Worm (Caenorhabditis elegans): ENCODE data around the gene Y37B11A.3.

Gene Y37B11A.3

ce11 chrIII:5782080-5782479 is 3.0 kb downstream of the Y37B11A.3 start (continued):
- TF ChIP-seq mcd-1 (GFP tag; IDR thresholded peaks at IDR 0.05) (no peak), ztf-28 (GFP tag; IDR thresholded peaks at IDR 0.05) (no peak), die-1 (tag; optimal IDR thresholded peaks at IDR 0.05) (no peak), T26A5.8 (tag; optimal IDR thresholded peaks at IDR 0.05) (no peak), ztf-6 (GFP tag; IDR thresholded peaks at IDR 0.05) (no peak), ztf-26 (tag; optimal IDR thresholded peaks at IDR 0.05) (no peak), F37B4.10 (GFP tag; IDR thresholded peaks at IDR 0.05) (no peak), nfyb-1 (GFP tag; IDR thresholded peaks at IDR 0.05) (no peak), rec-8 (tag; optimal IDR thresholded peaks at IDR 0.05) (no peak), snpc-1.1 (tag; optimal IDR thresholded peaks at IDR 0.05; ENCODE audit: insufficient read depth) (no peak), mel-28 (tag; optimal IDR thresholded peaks at IDR 0.05; ENCODE audit: borderline replicate concordance) (no peak), madf-6 (GFP tag; IDR thresholded peaks at IDR 0.05) (peak; percentile 46; the same call in 1 of the 2 replicates), B0261.1 (tag; optimal IDR thresholded peaks at IDR 0.05) (peak; percentile 62), efl-1 (GFP tag; optimal IDR thresholded peaks at IDR 0.05) (no peak), nhr-120 (GFP tag; IDR thresholded peaks at IDR 0.05) (no peak), unc-130 (GFP tag; optimal IDR thresholded peaks at IDR 0.05) (no peak), lsl-1 (GFP tag; optimal IDR thresholded peaks at IDR 0.05) (peak; percentile 18), ztf-3 (GFP tag; optimal IDR thresholded peaks at IDR 0.05) (no peak), ceh-79 (tag; optimal IDR thresholded peaks at IDR 0.05) (no peak), sdz-38 (tag; optimal IDR thresholded peaks at IDR 0.05) (no peak), madf-3 (GFP tag; IDR thresholded peaks at IDR 0.05) (no peak), attf-5 (GFP tag; optimal IDR thresholded peaks at IDR 0.05) (no peak), hmg-20 (GFP tag; IDR thresholded peaks at IDR 0.05) (no peak), C06A6.2 (GFP tag; conservative IDR thresholded peaks at IDR 0.05) (no peak), ceh-40 (GFP tag; IDR thresholded peaks at IDR 0.05) (no peak), ZK185.1 (tag; optimal IDR thresholded peaks at IDR 0.05; ENCODE audit: poor library complexity, severe bottlenecking) (no peak), nfya-1 (tag; optimal IDR thresholded peaks at IDR 0.05; ENCODE audit: borderline replicate concordance, insufficient read depth) (no peak), aptf-3 (GFP tag; IDR thresholded peaks at IDR 0.05) (no peak), athp-1 (tag; optimal IDR thresholded peaks at IDR 0.05) (no peak), F39B2.1 (GFP tag; IDR thresholded peaks at IDR 0.05) (no peak), chd-7 (tag; optimal IDR thresholded peaks at IDR 0.05) (no peak), let-607 (tag; optimal IDR thresholded peaks at IDR 0.05) (no peak), tbx-9 (tag; optimal IDR thresholded peaks at IDR 0.05; ENCODE audit: borderline replicate concordance) (no peak), ztf-25 (GFP tag; IDR thresholded peaks at IDR 0.05) (0 out of 2 replicates have a peak, but pooled peaks have one; percentile 62), ets-4 (GFP tag; optimal IDR thresholded peaks at IDR 0.05) (no peak), attf-6 (GFP tag; IDR thresholded peaks at IDR 0.05) (no peak), akir-1 (GFP tag; optimal IDR thresholded peaks at IDR 0.05) (no peak), F57C9.4 (tag; optimal IDR thresholded peaks at IDR 0.05) (no peak), zim-3 (tag; optimal IDR thresholded peaks at IDR 0.05) (no peak), rpc-1 (optimal IDR thresholded peaks at IDR 0.05) (peak; percentile 60), rpc-1 (tag; optimal IDR thresholded peaks at IDR 0.05) (peak; percentile 81), him-1 (tag; optimal IDR thresholded peaks at IDR 0.05) (peak; percentile 13), hrde-1 (tag; optimal IDR thresholded peaks at IDR 0.05; ENCODE audit: borderline replicate concordance) (no peak), sptf-2 (GFP tag; optimal IDR thresholded peaks at IDR 0.05) (no peak), cebp-1 (GFP tag; IDR thresholded peaks at IDR 0.05) (no peak), cebp-1 (tag; optimal IDR thresholded peaks at IDR 0.05) (no peak), bed-1 (GFP tag; IDR thresholded peaks at IDR 0.05) (no peak), K12H6.12 (tag; optimal IDR thresholded peaks at IDR 0.05) (no peak), aptf-2 (GFP tag; conservative IDR thresholded peaks at IDR 0.05) (no peak), B0019.2 (GFP tag; conservative IDR thresholded peaks at IDR 0.05) (no peak)
